Fruit fly (Drosophila melanogaster) whole organism, embryonic: Measurements from ENCODE around the gene CG5171.
A peak's percentile ranks its signal among the peaks of the same experiment; 100 is the strongest.

Experiments used
- Asciz ChIP-seq: fragments of 200-800 bp; sonication (Bioruptor generic); optimal IDR thresholded peaks from 2 replicates; lab custom pipeline; 2017; ENCODE audit warnings: missing biosample characterization, mild to moderate bottlenecking, missing genetic modification characterization, missing genetic modification reagents
- CG1233 ChIP-seq: fragments of 200-800 bp; sonication (Bioruptor generic); optimal IDR thresholded peaks from 4 replicates; lab custom pipeline; 2018; ENCODE audit warnings: missing biosample characterization, mild to moderate bottlenecking, missing genetic modification characterization
- CG15269 ChIP-seq: fragments of 200-800 bp; sonication (Bioruptor generic); optimal IDR thresholded peaks from 2 replicates; lab custom pipeline; 2018; ENCODE audit warnings: missing biosample characterization, mild to moderate bottlenecking, missing genetic modification characterization, moderate library complexity
- CG15601 ChIP-seq: fragments of 200-800 bp; sonication (Bioruptor generic); optimal IDR thresholded peaks from 3 replicates; lab custom pipeline; 2019; ENCODE audit warnings: missing biosample characterization, mild to moderate bottlenecking, missing genetic modification characterization, moderate library complexity
- CG1602 ChIP-seq: fragments of 200-800 bp; sonication (Bioruptor generic); optimal IDR thresholded peaks from 3 replicates; lab custom pipeline; 2016; ENCODE audit warnings: missing biosample characterization, missing genetic modification characterization
- CG17328 ChIP-seq: fragments of 200-800 bp; sonication (Bioruptor generic); IDR thresholded peaks from 2 replicates; pipeline ENCODE4 v1.3.6; 2022; ENCODE audit warnings: missing biosample characterization, missing genetic modification characterization
- CG17829 ChIP-seq: fragments of 200-800 bp; optimal IDR thresholded peaks from 2 replicates; lab custom pipeline; 2019; ENCODE audit warnings: missing biosample characterization, mild to moderate bottlenecking, missing genetic modification characterization, moderate library complexity
- CG2678 ChIP-seq: fragments of 200-800 bp; sonication (Bioruptor generic); optimal IDR thresholded peaks from 3 replicates; lab custom pipeline; 2019; ENCODE audit warnings: missing biosample characterization, mild to moderate bottlenecking, missing genetic modification characterization, moderate library complexity
- CG2875 ChIP-seq: fragments of 200-800 bp; sonication (Bioruptor generic); optimal IDR thresholded peaks from 2 replicates; lab custom pipeline; 2017; ENCODE audit warnings: missing biosample characterization, mild to moderate bottlenecking, missing genetic modification characterization, missing genetic modification reagents
- CG3407 ChIP-seq: fragments of 200-800 bp; sonication (Bioruptor generic); optimal IDR thresholded peaks from 2 replicates; lab custom pipeline; 2018; ENCODE audit warnings: missing biosample characterization, mild to moderate bottlenecking, missing genetic modification characterization
- CG4730 ChIP-seq: fragments of 200-800 bp; sonication (Bioruptor generic); IDR thresholded peaks from 2 replicates; pipeline ENCODE4 v1.3.6; 2022; ENCODE audit warnings: missing biosample characterization, missing genetic modification characterization
- CG7556 ChIP-seq: fragments of 200-800 bp; sonication (Bioruptor generic); optimal IDR thresholded peaks from 2 replicates; lab custom pipeline; 2017; ENCODE audit warnings: missing biosample characterization, mild to moderate bottlenecking, missing genetic modification characterization
- CG7839 ChIP-seq: fragments of 200-800 bp; sonication (Bioruptor generic); optimal IDR thresholded peaks from 3 replicates; lab custom pipeline; 2018; ENCODE audit warnings: missing biosample characterization, mild to moderate bottlenecking, missing genetic modification characterization, moderate library complexity
- CG7928 ChIP-seq: fragments of 200-800 bp; sonication (Bioruptor generic); optimal IDR thresholded peaks from 2 replicates; lab custom pipeline; 2017; ENCODE audit warnings: missing biosample characterization, mild to moderate bottlenecking, missing genetic modification characterization
- CG8478 ChIP-seq: fragments of >200 bp; optimal IDR thresholded peaks from 2 replicates; lab custom pipeline; 2018
- CG8944 ChIP-seq: fragments of 200-800 bp; sonication (Bioruptor generic); optimal IDR thresholded peaks from 3 replicates; lab custom pipeline; 2016; ENCODE audit warnings: missing biosample characterization, missing genetic modification characterization
- CG9215 ChIP-seq: fragments of 200-800 bp; sonication (Bioruptor generic); IDR thresholded peaks from 2 replicates; pipeline ENCODE4 v1.3.6; 2022; ENCODE audit warnings: missing biosample characterization, missing genetic modification characterization
- CG9609 ChIP-seq: fragments of 200-800 bp; sonication (Bioruptor generic); optimal IDR thresholded peaks from 3 replicates; lab custom pipeline; 2016; ENCODE audit warnings: missing biosample characterization, missing genetic modification characterization
- Dbx ChIP-seq: fragments of 200-800 bp; sonication (Bioruptor generic); IDR thresholded peaks from 3 replicates; pipeline ENCODE4 v1.3.6; 2022; ENCODE audit warnings: missing biosample characterization, missing genetic modification characterization
- Ets65A ChIP-seq: fragments of 200-800 bp; sonication (Bioruptor generic); peaks from one replicate; lab custom pipeline; 2016; ENCODE audit warnings: missing biosample characterization, missing genetic modification characterization
- Fer1 ChIP-seq: fragments of 200-800 bp; sonication (Bioruptor generic); optimal IDR thresholded peaks from 2 replicates; lab custom pipeline; 2017; ENCODE audit warnings: missing biosample characterization, mild to moderate bottlenecking, missing genetic modification characterization
- Gsc ChIP-seq: fragments of 200-800 bp; sonication (Bioruptor generic); IDR thresholded peaks from 2 replicates; pipeline ENCODE4 v1.3.6; 2022; ENCODE audit warnings: missing biosample characterization, missing genetic modification characterization
- H15 ChIP-seq: fragments of 200-800 bp; sonication (Bioruptor generic); IDR thresholded peaks from 3 replicates; pipeline ENCODE4 v1.3.6; 2022; ENCODE audit warnings: missing biosample characterization, missing genetic modification characterization
- HHEX ChIP-seq: fragments of 200-800 bp; sonication (Bioruptor generic); optimal IDR thresholded peaks from 3 replicates; lab custom pipeline; 2017; ENCODE audit warnings: missing biosample characterization, mild to moderate bottlenecking, missing genetic modification characterization, missing genetic modification reagents
- Hr51 ChIP-seq, 2 experiments: fragments of 200-800 bp; sonication (Bioruptor generic); optimal IDR thresholded peaks; 2 replicates in 1 of 2; 3 replicates in 1 of 2; lab custom pipeline; 2016 to 2018; ENCODE audit warnings: missing biosample characterization in 2 of 2, missing genetic modification characterization in 2 of 2, mild to moderate bottlenecking in 1 of 2, moderate library complexity in 1 of 2
- Hsf ChIP-seq: fragments of 200-800 bp; sonication (Bioruptor generic); optimal IDR thresholded peaks from 3 replicates; lab custom pipeline; 2016; ENCODE audit warnings: missing biosample characterization, missing genetic modification characterization
- Meics ChIP-seq: fragments of 200-800 bp; sonication (Bioruptor generic); optimal IDR thresholded peaks from 2 replicates; lab custom pipeline; 2017; ENCODE audit warnings: missing biosample characterization, mild to moderate bottlenecking, missing genetic modification characterization
- NC2β ChIP-seq: fragments of 200-800 bp; sonication (Bioruptor generic); optimal IDR thresholded peaks from 2 replicates; lab custom pipeline; 2016; ENCODE audit warnings: missing biosample characterization, missing genetic modification characterization
- Poxn ChIP-seq: fragments of 200-800 bp; sonication (Bioruptor generic); IDR thresholded peaks from 2 replicates; pipeline ENCODE4 v1.3.6; 2022; ENCODE audit warnings: missing biosample characterization, missing genetic modification characterization
- Rfx ChIP-seq: fragments of 200-800 bp; sonication (Bioruptor generic); IDR thresholded peaks from 2 replicates; pipeline ENCODE4 v1.3.6; 2022; ENCODE audit warnings: missing biosample characterization, missing genetic modification characterization
- Stat92E ChIP-seq, 3 experiments: fragments of >200 bp in 2 of 3; fragments of 200-800 bp in 1 of 3; sonication (Bioruptor generic) in 1 of 3; optimal IDR thresholded peaks; 2 replicates each; lab custom pipeline; 2017 to 2019; ENCODE audit warnings: missing biosample characterization in 3 of 3, missing genetic modification characterization in 3 of 3, mild to moderate bottlenecking in 1 of 3, moderate library complexity in 1 of 3
- amos ChIP-seq: fragments of 200-800 bp; sonication (Bioruptor generic); IDR thresholded peaks from 2 replicates; pipeline ENCODE4 v1.3.6; 2022; ENCODE audit warnings: missing biosample characterization, missing genetic modification characterization; ENCODE audit not compliant: partially characterized antibody
- az2 ChIP-seq: fragments of 200-800 bp; sonication (Bioruptor generic); optimal IDR thresholded peaks from 3 replicates; lab custom pipeline; 2016; ENCODE audit warnings: missing biosample characterization, missing genetic modification characterization
- br ChIP-seq: fragments of >200 bp; optimal IDR thresholded peaks from 2 replicates; lab custom pipeline; 2017
- cwo ChIP-seq: fragments of 200-800 bp; sonication (Bioruptor generic); optimal IDR thresholded peaks from 3 replicates; lab custom pipeline; 2017; ENCODE audit warnings: missing biosample characterization, missing genetic modification characterization, mild to moderate bottlenecking, moderate library complexity, missing genetic modification reagents
- dan ChIP-seq: fragments of 200-800 bp; sonication (Bioruptor generic); IDR thresholded peaks from 2 replicates; pipeline ENCODE4 v1.3.6; 2022; ENCODE audit warnings: missing biosample characterization, missing genetic modification characterization
- danr ChIP-seq: fragments of 200-800 bp; sonication (Bioruptor generic); IDR thresholded peaks from 2 replicates; pipeline ENCODE4 v1.3.6; 2022; ENCODE audit warnings: missing biosample characterization, missing genetic modification characterization
- dati ChIP-seq: fragments of 200-800 bp; sonication (Bioruptor generic); IDR thresholded peaks from 2 replicates; pipeline ENCODE4 v1.3.6; 2022; ENCODE audit warnings: missing biosample characterization, missing genetic modification characterization
- dmrt11E ChIP-seq: fragments of 200-800 bp; sonication (Bioruptor generic); optimal IDR thresholded peaks from 3 replicates; lab custom pipeline; 2018; ENCODE audit warnings: missing biosample characterization, mild to moderate bottlenecking, missing genetic modification characterization, moderate library complexity
- emc ChIP-seq: fragments of 200-800 bp; sonication (Bioruptor generic); optimal IDR thresholded peaks from 2 replicates; lab custom pipeline; 2016; ENCODE audit warnings: missing biosample characterization, missing genetic modification characterization
- fd64A ChIP-seq: fragments of 200-800 bp; sonication (Bioruptor generic); optimal IDR thresholded peaks from 3 replicates; lab custom pipeline; 2018; ENCODE audit warnings: missing biosample characterization, mild to moderate bottlenecking, missing genetic modification characterization
- klu ChIP-seq: fragments of 200-800 bp; sonication (Bioruptor generic); IDR thresholded peaks from 2 replicates; pipeline ENCODE4 v1.3.6; 2022; ENCODE audit warnings: missing biosample characterization, missing genetic modification characterization
- nom ChIP-seq: fragments of 200-800 bp; sonication (Bioruptor generic); optimal IDR thresholded peaks from 2 replicates; lab custom pipeline; 2017; ENCODE audit warnings: missing biosample characterization, missing genetic modification characterization, mild to moderate bottlenecking, moderate library complexity, missing genetic modification reagents
- pho ChIP-seq: fragments of 200-800 bp; sonication (Bioruptor generic); optimal IDR thresholded peaks from 2 replicates; lab custom pipeline; 2016; ENCODE audit warnings: missing biosample characterization, missing genetic modification characterization
- pnt ChIP-seq: fragments of 200-800 bp; sonication (Bioruptor generic); optimal IDR thresholded peaks from 3 replicates; lab custom pipeline; 2016; ENCODE audit warnings: missing biosample characterization, missing genetic modification characterization
- ttk ChIP-seq: fragments of 200-800 bp; sonication (Bioruptor generic); IDR thresholded peaks from 2 replicates; pipeline ENCODE4 v2.1.2; 2022; ENCODE audit warnings: missing biosample characterization, missing genetic modification characterization
- unpg ChIP-seq: fragments of 200-800 bp; sonication (Bioruptor generic); optimal IDR thresholded peaks from 3 replicates; lab custom pipeline; 2018; ENCODE audit warnings: missing biosample characterization, mild to moderate bottlenecking, missing genetic modification characterization, moderate library complexity
- wdn ChIP-seq: fragments of 200-800 bp; sonication (Bioruptor generic); IDR thresholded peaks from 2 replicates; pipeline ENCODE4 v1.3.6; 2022; ENCODE audit warnings: missing biosample characterization, missing genetic modification characterization
- zfh1 ChIP-seq: fragments of 200-800 bp; sonication (Bioruptor generic); IDR thresholded peaks from 3 replicates; pipeline ENCODE4 v1.3.6; 2022; ENCODE audit warnings: missing biosample characterization, missing genetic modification characterization

Gene CG5171

DNA sequence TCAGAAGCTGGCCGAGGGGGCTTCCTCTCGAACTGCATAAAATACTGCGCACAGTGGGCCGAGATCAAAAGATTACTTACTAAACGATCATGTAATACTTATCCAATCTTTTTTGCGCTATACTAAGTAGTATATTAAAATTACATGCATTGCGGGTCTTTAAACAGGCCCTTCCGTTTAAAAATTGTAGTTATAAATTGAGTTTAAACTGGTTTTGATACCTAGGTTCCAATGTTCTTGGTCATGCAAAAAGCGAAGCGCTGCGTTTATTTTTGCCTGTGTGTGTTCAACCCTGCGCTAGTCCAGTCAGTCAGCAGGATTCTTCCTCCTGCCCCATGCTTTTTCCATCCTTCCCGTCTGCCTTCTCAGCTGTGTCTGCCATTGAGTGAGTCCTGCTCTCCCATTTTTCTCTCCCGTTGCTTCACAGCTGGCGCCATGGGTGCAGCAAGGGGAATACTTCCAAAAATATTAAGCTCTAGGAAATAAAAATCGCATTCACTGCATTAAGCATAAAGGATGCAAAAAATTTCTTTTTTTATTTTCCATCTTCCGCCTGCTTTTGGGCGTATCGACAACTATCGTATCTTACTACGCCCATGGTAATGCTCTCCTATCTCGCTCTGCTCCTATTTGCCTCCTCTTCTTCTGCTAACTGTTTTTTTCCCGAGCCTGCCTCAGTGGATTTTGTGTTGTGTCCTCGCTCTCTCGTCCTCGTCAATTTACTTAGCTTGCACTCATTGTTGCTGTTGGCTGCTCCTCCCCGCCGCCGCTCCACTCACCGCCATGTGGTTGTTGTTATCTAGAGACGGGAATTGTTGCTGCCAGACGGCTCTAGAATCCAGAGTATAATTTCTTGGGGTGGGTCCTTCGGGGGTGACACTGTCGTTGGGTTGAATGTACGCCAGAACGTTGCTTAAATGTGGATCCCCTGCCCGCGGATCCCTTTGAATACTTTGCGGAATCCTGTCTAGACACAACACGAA is 19.5 kb downstream of the CG5171 start (continued):
- TF ChIP-seq CG8944 (GFP tag; lab: Kevin White, UChicago) (peak; percentile 65), dan (GFP tag; lab: Robert Waterston, UW) (no peak), Ets65A (peak; percentile 91), pnt (GFP tag; lab: Kevin White, UChicago) (peak; percentile 19), br (lab: Kevin White, UChicago) (no peak), CG8478 (lab: Kevin White, UChicago) (no peak), nom (peak; percentile 84), ttk (GFP tag; lab: Robert Waterston, UW) (peak; percentile 53; the same call in 1 of the 2 replicates), unpg (peak; percentile 10), dati (peak; percentile 44; the same call in 1 of the 2 replicates), klu (GFP tag; lab: Robert Waterston, UW) (peak; percentile 74), Gsc (GFP tag; lab: Robert Waterston, UW) (peak; percentile 33; the same call in 1 of the 2 replicates), Hsf (GFP tag; lab: Kevin White, UChicago) (peak; percentile 63), Rfx (peak; percentile 87), CG4730 (GFP tag; lab: Robert Waterston, UW) (no peak; the same call in 1 of the 2 replicates), Fer1 (GFP tag; lab: Kevin White, UChicago) (peak; percentile 81), CG17328 (GFP tag; lab: Robert Waterston, UW) (peak; percentile 59), az2 (GFP tag; lab: Kevin White, UChicago) (peak; percentile 17), CG15601 (tag; lab: Kevin White, UChicago) (no peak), Dbx (GFP tag; lab: Robert Waterston, UW) (peak; percentile 88), HHEX (peak; percentile 49), emc (peak; percentile 45), CG7556 (GFP tag; lab: Kevin White, UChicago) (peak; percentile 78), dmrt11E (tag; lab: Kevin White, UChicago) (peak; percentile 22), H15 (GFP tag; lab: Robert Waterston, UW) (no peak), zfh1 (peak; percentile 60; the same call in 2 of the 3 replicates), CG2678 (tag; lab: Kevin White, UChicago) (peak; percentile 73), CG17829 (no peak), fd64A (GFP tag; lab: Kevin White, UChicago) (no peak), CG2875 (no peak), CG7839 (peak; percentile 73), CG3407 (GFP tag; lab: Kevin White, UChicago) (no peak), Meics (GFP tag; lab: Kevin White, UChicago) (peak; percentile 83), CG1233 (GFP tag; lab: Kevin White, UChicago) (no peak), Asciz (GFP tag; lab: Kevin White, UChicago) (no peak), amos (GFP tag; lab: Robert Waterston, UW) (no peak), cwo (GFP tag; lab: Kevin White, UChicago) (peak; percentile 73), pho (GFP tag; lab: Kevin White, UChicago) (peak; percentile 68), CG1602 (GFP tag; lab: Kevin White, UChicago) (no peak), CG9609 (GFP tag; lab: Kevin White, UChicago) (peak; percentile 76), CG15269 (tag; lab: Kevin White, UChicago) (peak; percentile 69), Poxn (peak; percentile 29; the same call in 1 of the 2 replicates), Hr51 (GFP tag; optimal IDR thresholded peaks at IDR 0.05; lab: Kevin White, UChicago) (peak; percentile 20 to 48), CG9215 (GFP tag; lab: Robert Waterston, UW) (peak; percentile 71), CG7928 (GFP tag; lab: Kevin White, UChicago) (no peak), Stat92E (GFP tag; optimal IDR thresholded peaks at IDR 0.05; lab: Kevin White, UChicago) (no peak), danr (GFP tag; lab: Robert Waterston, UW) (peak; percentile 37; the same call in 1 of the 2 replicates), NC2β (GFP tag; lab: Kevin White, UChicago) (peak; percentile 66), wdn (GFP tag; lab: Robert Waterston, UW) (peak; percentile 72)
